Fruit fly (Drosophila melanogaster) whole organism, embryonic: ENCODE results near the gene Cngl.

Source experiments
- CG1024 ChIP-seq: fragments of 200-800 bp; sonication (Bioruptor generic); IDR thresholded peaks from 2 replicates; pipeline ENCODE4 v1.3.6; 2022; ENCODE audit warnings: missing biosample characterization, missing genetic modification characterization
- CG10321 ChIP-seq: fragments of 200-800 bp; sonication (Bioruptor generic); IDR thresholded peaks from 2 replicates; pipeline ENCODE4 v1.3.6; 2022; ENCODE audit warnings: missing biosample characterization, missing genetic modification characterization
- CG11085 ChIP-seq: fragments of 200-800 bp; sonication (Bioruptor generic); IDR thresholded peaks from 2 replicates; pipeline ENCODE4 v1.3.6; 2022; ENCODE audit warnings: missing biosample characterization, missing genetic modification characterization
- CG11093 ChIP-seq: fragments of 200-800 bp; sonication (Bioruptor generic); IDR thresholded peaks from 3 replicates; pipeline ENCODE4 v1.3.6; 2022; ENCODE audit warnings: missing biosample characterization, missing genetic modification characterization
- CG11504 ChIP-seq: fragments of 200-800 bp; sonication (Bioruptor generic); optimal IDR thresholded peaks from 3 replicates; lab custom pipeline; 2019; ENCODE audit warnings: missing biosample characterization, mild to moderate bottlenecking, missing genetic modification characterization, moderate library complexity
- CG11560 ChIP-seq: fragments of 200-800 bp; sonication (Bioruptor generic); IDR thresholded peaks from 3 replicates; pipeline ENCODE4 v1.3.6; 2022; ENCODE audit warnings: missing biosample characterization, missing genetic modification characterization
- CG11695 ChIP-seq: fragments of 200-800 bp; sonication (Bioruptor generic); IDR thresholded peaks from 3 replicates; pipeline ENCODE4 v1.3.6; 2022; ENCODE audit warnings: missing biosample characterization, missing genetic modification characterization
- CG12071 ChIP-seq: fragments of 200-800 bp; sonication (Bioruptor generic); optimal IDR thresholded peaks from 3 replicates; lab custom pipeline; 2018; ENCODE audit warnings: missing biosample characterization, mild to moderate bottlenecking, missing genetic modification characterization
- CG12219 ChIP-seq: fragments of 200-800 bp; sonication (Bioruptor generic); optimal IDR thresholded peaks from 3 replicates; lab custom pipeline; 2018; ENCODE audit warnings: missing biosample characterization, mild to moderate bottlenecking, missing genetic modification characterization
- CG13123 ChIP-seq: fragments of 200-800 bp; sonication (Bioruptor generic); optimal IDR thresholded peaks from 2 replicates; lab custom pipeline; 2016; ENCODE audit warnings: missing biosample characterization, missing genetic modification characterization
- CG13296 ChIP-seq: fragments of 200-800 bp; sonication (Bioruptor generic); optimal IDR thresholded peaks from 3 replicates; lab custom pipeline; 2018; ENCODE audit warnings: missing biosample characterization, mild to moderate bottlenecking, missing genetic modification characterization
- CG13624 ChIP-seq: fragments of 200-800 bp; sonication (Bioruptor generic); optimal IDR thresholded peaks from 2 replicates; lab custom pipeline; 2016; ENCODE audit warnings: missing biosample characterization, missing genetic modification characterization
- CG14050 ChIP-seq: fragments of 200-800 bp; sonication (Bioruptor generic); IDR thresholded peaks from 3 replicates; pipeline ENCODE4 v1.3.6; 2022; ENCODE audit warnings: missing biosample characterization, missing genetic modification characterization
- CG15011 ChIP-seq: fragments of 200-800 bp; sonication (Bioruptor generic); optimal IDR thresholded peaks from 3 replicates; lab custom pipeline; 2018; ENCODE audit warnings: missing biosample characterization, mild to moderate bottlenecking, missing genetic modification characterization
- CG15269 ChIP-seq: fragments of 200-800 bp; sonication (Bioruptor generic); optimal IDR thresholded peaks from 2 replicates; lab custom pipeline; 2018; ENCODE audit warnings: missing biosample characterization, mild to moderate bottlenecking, missing genetic modification characterization, moderate library complexity
- CG17385 ChIP-seq: fragments of 200-800 bp; sonication (Bioruptor generic); optimal IDR thresholded peaks from 3 replicates; lab custom pipeline; 2018; ENCODE audit warnings: missing biosample characterization, mild to moderate bottlenecking, missing genetic modification characterization
- CG17802 ChIP-seq: fragments of 200-800 bp; sonication (Bioruptor generic); optimal IDR thresholded peaks from 2 replicates; lab custom pipeline; 2018; ENCODE audit warnings: missing biosample characterization, mild to moderate bottlenecking, missing genetic modification characterization, moderate library complexity
- CG2120 ChIP-seq: fragments of 200-800 bp; sonication (Bioruptor generic); optimal IDR thresholded peaks from 3 replicates; lab custom pipeline; 2016; ENCODE audit warnings: missing biosample characterization, missing genetic modification characterization
- CG2202 ChIP-seq: fragments of 200-800 bp; sonication (Bioruptor generic); optimal IDR thresholded peaks from 2 replicates; lab custom pipeline; 2018; ENCODE audit warnings: missing biosample characterization, mild to moderate bottlenecking, missing genetic modification characterization
- CG31224 ChIP-seq: fragments of 200-800 bp; sonication (Bioruptor generic); IDR thresholded peaks from 2 replicates; pipeline ENCODE4 v1.3.6; 2022; ENCODE audit warnings: missing biosample characterization, missing genetic modification characterization
- CG3281 ChIP-seq: fragments of 200-800 bp; sonication (Bioruptor generic); optimal IDR thresholded peaks from 3 replicates; lab custom pipeline; 2017; ENCODE audit warnings: missing biosample characterization, mild to moderate bottlenecking, missing genetic modification characterization
- CG42726 ChIP-seq: fragments of 200-800 bp; sonication (Bioruptor generic); IDR thresholded peaks from 2 replicates; pipeline ENCODE4 v1.3.6; 2022; ENCODE audit warnings: missing biosample characterization, missing genetic modification characterization; ENCODE audit not compliant: partially characterized antibody
- CG5180 ChIP-seq: fragments of 200-800 bp; sonication (Bioruptor generic); optimal IDR thresholded peaks from 3 replicates; lab custom pipeline; 2017; ENCODE audit warnings: missing biosample characterization, missing genetic modification characterization, mild to moderate bottlenecking, moderate library complexity, missing genetic modification reagents
- CG6683 ChIP-seq: fragments of 200-800 bp; sonication (Bioruptor generic); optimal IDR thresholded peaks from 2 replicates; lab custom pipeline; 2017; ENCODE audit warnings: missing biosample characterization, mild to moderate bottlenecking, missing genetic modification characterization, missing genetic modification reagents
- CoRest ChIP-seq: fragments of 200-800 bp; sonication (Bioruptor generic); optimal IDR thresholded peaks from 3 replicates; lab custom pipeline; 2018; ENCODE audit warnings: missing biosample characterization, mild to moderate bottlenecking, missing genetic modification characterization, moderate library complexity
- CrebB ChIP-seq: fragments of 200-800 bp; sonication (Bioruptor generic); optimal IDR thresholded peaks from 3 replicates; lab custom pipeline; 2018; ENCODE audit warnings: missing biosample characterization, mild to moderate bottlenecking, missing genetic modification characterization
- Drgx ChIP-seq: fragments of 200-800 bp; sonication (Bioruptor generic); IDR thresholded peaks from 2 replicates; pipeline ENCODE4 v1.3.6; 2022; ENCODE audit warnings: missing biosample characterization, missing genetic modification characterization
- Ets97D ChIP-seq: fragments of 200-800 bp; sonication (Bioruptor generic); optimal IDR thresholded peaks from 3 replicates; lab custom pipeline; 2016; ENCODE audit warnings: missing biosample characterization, missing genetic modification characterization
- Fer1 ChIP-seq: fragments of 200-800 bp; sonication (Bioruptor generic); optimal IDR thresholded peaks from 2 replicates; lab custom pipeline; 2017; ENCODE audit warnings: missing biosample characterization, mild to moderate bottlenecking, missing genetic modification characterization
- Fer2 ChIP-seq: fragments of 200-800 bp; sonication (Bioruptor generic); optimal IDR thresholded peaks from 2 replicates; lab custom pipeline; 2018; ENCODE audit warnings: missing biosample characterization, mild to moderate bottlenecking, missing genetic modification characterization, moderate library complexity
- Hey ChIP-seq: fragments of 200-800 bp; sonication (Bioruptor generic); optimal IDR thresholded peaks from 3 replicates; lab custom pipeline; 2018; ENCODE audit warnings: missing biosample characterization, mild to moderate bottlenecking, missing genetic modification characterization
- Hmr ChIP-seq: fragments of 200-800 bp; sonication (Bioruptor generic); optimal IDR thresholded peaks from 3 replicates; lab custom pipeline; 2017; ENCODE audit warnings: mild to moderate bottlenecking, missing biosample characterization, missing genetic modification reagents, missing genetic modification characterization
- Lhr ChIP-seq: fragments of 200-800 bp; sonication (Bioruptor generic); optimal IDR thresholded peaks from 3 replicates; lab custom pipeline; 2017; ENCODE audit warnings: mild to moderate bottlenecking, missing biosample characterization, missing genetic modification reagents, missing genetic modification characterization
- Neu2 ChIP-seq: fragments of 200-800 bp; sonication (Bioruptor generic); optimal IDR thresholded peaks from 3 replicates; lab custom pipeline; 2016; ENCODE audit warnings: missing biosample characterization, missing genetic modification characterization, borderline replicate concordance
- NfI ChIP-seq: fragments of 200-800 bp; sonication (Bioruptor generic); optimal IDR thresholded peaks from 3 replicates; lab custom pipeline; 2018; ENCODE audit warnings: missing biosample characterization, mild to moderate bottlenecking, missing genetic modification characterization, moderate library complexity
- Taf1 ChIP-seq: fragments of 200-800 bp; sonication (Bioruptor generic); IDR thresholded peaks from 2 replicates; pipeline ENCODE4 v1.3.6; 2022; ENCODE audit warnings: missing biosample characterization, missing genetic modification characterization
- dm ChIP-seq: fragments of 200-800 bp; sonication (Bioruptor generic); optimal IDR thresholded peaks from 3 replicates; lab custom pipeline; 2016; ENCODE audit warnings: missing biosample characterization, missing genetic modification characterization
- ewg ChIP-seq: fragments of 200-800 bp; sonication (Bioruptor generic); optimal IDR thresholded peaks from 3 replicates; lab custom pipeline; 2017; ENCODE audit warnings: mild to moderate bottlenecking, missing biosample characterization, missing genetic modification reagents, missing genetic modification characterization
- exex ChIP-seq: fragments of 200-800 bp; sonication (Bioruptor generic); optimal IDR thresholded peaks from 4 replicates; lab custom pipeline; 2018; ENCODE audit warnings: missing biosample characterization, mild to moderate bottlenecking, missing genetic modification characterization, moderate library complexity
- fd96Cb ChIP-seq: fragments of 200-800 bp; sonication (Bioruptor generic); optimal IDR thresholded peaks from 2 replicates; lab custom pipeline; 2018; ENCODE audit warnings: missing biosample characterization, mild to moderate bottlenecking, missing genetic modification characterization, moderate library complexity
- klu ChIP-seq: fragments of 200-800 bp; sonication (Bioruptor generic); IDR thresholded peaks from 2 replicates; pipeline ENCODE4 v1.3.6; 2022; ENCODE audit warnings: missing biosample characterization, missing genetic modification characterization
- run ChIP-seq: fragments of 200-800 bp; sonication (Bioruptor generic); optimal IDR thresholded peaks from 3 replicates; lab custom pipeline; 2018; ENCODE audit warnings: missing biosample characterization, mild to moderate bottlenecking, missing genetic modification characterization
- salm ChIP-seq: fragments of 200-800 bp; sonication (Bioruptor generic); optimal IDR thresholded peaks from 2 replicates; lab custom pipeline; 2018; ENCODE audit warnings: missing biosample characterization, mild to moderate bottlenecking, missing genetic modification characterization
- slbo ChIP-seq: fragments of 200-800 bp; sonication (Bioruptor generic); IDR thresholded peaks from 2 replicates; pipeline ENCODE4 v1.3.6; 2022; ENCODE audit warnings: missing biosample characterization, missing genetic modification characterization
- ssp ChIP-seq: fragments of 200-800 bp; sonication (Bioruptor generic); IDR thresholded peaks from 2 replicates; pipeline ENCODE4 v1.3.6; 2022; ENCODE audit warnings: missing biosample characterization, missing genetic modification characterization
- tio ChIP-seq: fragments of 200-800 bp; sonication (Bioruptor generic); optimal IDR thresholded peaks from 2 replicates; lab custom pipeline; 2017; ENCODE audit warnings: missing biosample characterization, missing genetic modification characterization, inconsistent platforms
- toy ChIP-seq: fragments of 200-800 bp; sonication (Bioruptor generic); IDR thresholded peaks from 2 replicates; pipeline ENCODE4 v1.3.6; 2022; ENCODE audit warnings: missing biosample characterization, missing genetic modification characterization
- trem ChIP-seq: fragments of 200-800 bp; optimal IDR thresholded peaks from 3 replicates; lab custom pipeline; 2019; ENCODE audit warnings: missing biosample characterization, mild to moderate bottlenecking, missing genetic modification characterization, moderate library complexity
- wdn ChIP-seq: fragments of 200-800 bp; sonication (Bioruptor generic); IDR thresholded peaks from 2 replicates; pipeline ENCODE4 v1.3.6; 2022; ENCODE audit warnings: missing biosample characterization, missing genetic modification characterization

Gene Cngl

DNA sequence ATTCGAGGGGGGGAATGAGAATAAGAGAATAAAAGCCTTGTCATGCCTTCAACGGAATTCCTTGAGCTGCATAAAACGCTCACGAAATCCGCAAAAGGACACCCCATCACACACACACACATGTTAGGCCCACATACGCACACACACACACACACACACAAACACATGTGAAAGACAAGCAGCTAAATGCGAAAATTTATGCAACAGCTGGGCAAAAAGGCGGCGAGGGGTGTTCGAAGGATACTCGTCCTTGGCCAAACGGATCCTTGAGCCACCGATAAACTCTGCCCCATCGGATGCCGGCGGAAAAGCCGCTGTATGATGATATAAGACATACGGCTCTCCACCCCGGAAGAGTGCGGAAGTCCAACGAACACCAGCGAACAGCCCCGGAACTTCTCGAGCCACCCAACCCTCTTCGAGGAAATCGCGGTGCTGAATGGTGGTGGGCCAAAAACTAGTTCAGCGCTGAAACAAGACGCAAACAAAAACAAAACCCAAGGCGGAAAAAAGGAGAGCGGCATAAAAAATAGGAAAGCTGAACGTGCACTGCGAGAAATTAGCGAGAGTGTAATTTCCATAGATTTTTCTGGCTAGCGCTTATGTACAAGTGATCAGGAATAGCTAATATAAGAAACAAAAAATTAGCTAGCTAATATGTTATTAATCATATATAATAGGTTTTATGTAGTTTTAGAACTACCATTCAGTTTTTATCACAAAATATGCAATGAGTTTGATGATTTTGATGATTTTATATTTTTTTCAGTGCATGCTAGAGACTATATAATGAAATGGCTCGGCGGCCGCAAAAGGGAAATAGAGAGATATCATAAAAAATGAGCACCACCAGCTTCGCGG is 57.3 kb downstream of the Cngl start (continued):
- TF ChIP-seq Fer2: no peak
- TF ChIP-seq wdn: no peak
- no peak; the same call in 1 of the 2 replicates for TF ChIP-seq slbo (GFP tag; lab: Robert Waterston, UW)
- TF ChIP-seq Hmr: peak; percentile 65
- peak; percentile 68 for TF ChIP-seq CoRest (tag; lab: Kevin White, UChicago)
- peak; percentile 56 for TF ChIP-seq CG2120 (GFP tag; lab: Kevin White, UChicago)
- TF ChIP-seq CG1024 (GFP tag; lab: Robert Waterston, UW): no peak
- TF ChIP-seq CG3281: peak; percentile 55
- TF ChIP-seq NfI (GFP tag; lab: Kevin White, UChicago): peak; percentile 32
- no peak for TF ChIP-seq Neu2 (GFP tag; lab: Kevin White, UChicago)
- peak; percentile 59 for TF ChIP-seq CG17385 (GFP tag; lab: Kevin White, UChicago)
- TF ChIP-seq ewg (GFP tag; lab: Kevin White, UChicago): peak; percentile 13
- TF ChIP-seq Fer1: peak; percentile 68
- no peak for TF ChIP-seq CrebB
- peak; percentile 71 for TF ChIP-seq CG15269 (tag; lab: Kevin White, UChicago)
- TF ChIP-seq CG42726 (GFP tag; lab: Robert Waterston, UW): no peak
- no peak for TF ChIP-seq Taf1 (GFP tag; lab: Robert Waterston, UW)
- TF ChIP-seq Ets97D: no peak
- peak; percentile 18 for TF ChIP-seq CG5180
- TF ChIP-seq CG15011 (GFP tag; lab: Kevin White, UChicago): peak; percentile 32
- TF ChIP-seq Hey (tag; lab: Kevin White, UChicago): no peak
- no peak for TF ChIP-seq CG11093 (GFP tag; lab: Robert Waterston, UW)
- peak; percentile 24 for TF ChIP-seq trem (tag; lab: Kevin White, UChicago)
- TF ChIP-seq ssp: peak; percentile 11; the same call in 1 of the 2 replicates
- TF ChIP-seq CG11504: peak; percentile 79
- no peak for TF ChIP-seq klu (GFP tag; lab: Robert Waterston, UW)
- no peak for TF ChIP-seq CG10321
- peak; percentile 40 for TF ChIP-seq CG13296 (GFP tag; lab: Kevin White, UChicago)
- no peak for TF ChIP-seq salm (tag; lab: Kevin White, UChicago)
- TF ChIP-seq CG11560 (tag; lab: Robert Waterston, UW): no peak
- TF ChIP-seq CG14050 (GFP tag; lab: Robert Waterston, UW): peak; percentile 45; the same call in 1 of the 3 replicates
- peak; percentile 15 for TF ChIP-seq CG6683 (GFP tag; lab: Kevin White, UChicago)
- no peak for TF ChIP-seq Drgx (GFP tag; lab: Robert Waterston, UW)
- no peak for TF ChIP-seq CG17802 (tag; lab: Kevin White, UChicago)
- 0 out of 2 replicates have a peak, but pooled peaks have one; percentile 17 for TF ChIP-seq CG11085 (GFP tag; lab: Robert Waterston, UW)
- TF ChIP-seq toy (GFP tag; lab: Robert Waterston, UW): no peak
- TF ChIP-seq fd96Cb (tag; lab: Kevin White, UChicago): peak; percentile 57
- peak; percentile 68 for TF ChIP-seq CG11695 (GFP tag; lab: Robert Waterston, UW)
- TF ChIP-seq CG2202: no peak
- TF ChIP-seq CG12071 (GFP tag; lab: Kevin White, UChicago): peak; percentile 5
- TF ChIP-seq dm (GFP tag; lab: Kevin White, UChicago): no peak
- peak; percentile 11 for TF ChIP-seq run
- no peak for TF ChIP-seq CG13123 (GFP tag; lab: Kevin White, UChicago)
- TF ChIP-seq CG31224: peak; percentile 17; the same call in 1 of the 2 replicates
- peak; percentile 40 for TF ChIP-seq CG12219 (GFP tag; lab: Kevin White, UChicago)
- no peak for TF ChIP-seq exex (tag; lab: Kevin White, UChicago)
- no peak for TF ChIP-seq Lhr (GFP tag; lab: Kevin White, UChicago)
- TF ChIP-seq tio: peak; percentile 42
- no peak for TF ChIP-seq CG13624 (GFP tag; lab: Kevin White, UChicago)
